Fruit fly (Drosophila melanogaster) whole organism, embryonic: ENCODE results near the gene dyl.

Source experiments
- Atf6 ChIP-seq: fragments of 200-800 bp; sonication (Bioruptor generic); IDR thresholded peaks from 2 replicates; pipeline ENCODE4 v1.3.6; 2022; ENCODE audit warnings: missing biosample characterization, missing genetic modification characterization
- B-H1 ChIP-seq: fragments of 200-800 bp; sonication (Bioruptor generic); IDR thresholded peaks from 3 replicates; pipeline ENCODE4 v1.3.6; 2022; ENCODE audit warnings: missing biosample characterization, missing genetic modification characterization
- Blimp-1 ChIP-seq: fragments of 200-800 bp; sonication (Bioruptor generic); optimal IDR thresholded peaks from 3 replicates; lab custom pipeline; 2018; ENCODE audit warnings: missing biosample characterization, missing genetic modification characterization, mild to moderate bottlenecking, moderate library complexity, missing genetic modification reagents
- BtbVII ChIP-seq: fragments of 200-800 bp; sonication (Bioruptor generic); optimal IDR thresholded peaks from 3 replicates; lab custom pipeline; 2017; ENCODE audit warnings: missing biosample characterization, mild to moderate bottlenecking, missing genetic modification characterization
- CG11398 ChIP-seq: fragments of 200-800 bp; sonication (Bioruptor generic); optimal IDR thresholded peaks from 2 replicates; lab custom pipeline; 2016; ENCODE audit warnings: missing biosample characterization, missing genetic modification characterization
- CG11456 ChIP-seq: fragments of 200-800 bp; sonication (Bioruptor generic); IDR thresholded peaks from 3 replicates; pipeline ENCODE4 v1.3.6; 2022; ENCODE audit warnings: missing biosample characterization, missing genetic modification characterization
- CG12391 ChIP-seq: fragments of 200-800 bp; sonication (Bioruptor generic); optimal IDR thresholded peaks from 3 replicates; lab custom pipeline; 2018; ENCODE audit warnings: missing biosample characterization, mild to moderate bottlenecking, missing genetic modification characterization, moderate library complexity
- CG14014 ChIP-seq: fragments of 200-800 bp; sonication (Bioruptor generic); IDR thresholded peaks from 2 replicates; pipeline ENCODE4 v1.3.6; 2022; ENCODE audit warnings: missing biosample characterization, missing genetic modification characterization
- CG14860 ChIP-seq: fragments of 200-800 bp; sonication (Bioruptor generic); IDR thresholded peaks from 3 replicates; pipeline ENCODE4 v1.3.6; 2022; ENCODE audit warnings: missing biosample characterization, missing genetic modification characterization; ENCODE audit not compliant: partially characterized antibody
- CG1529 ChIP-seq: fragments of 200-800 bp; sonication (Bioruptor generic); optimal IDR thresholded peaks from 3 replicates; lab custom pipeline; 2018; ENCODE audit warnings: missing biosample characterization, missing genetic modification characterization
- CG17385 ChIP-seq: fragments of 200-800 bp; sonication (Bioruptor generic); optimal IDR thresholded peaks from 3 replicates; lab custom pipeline; 2018; ENCODE audit warnings: missing biosample characterization, mild to moderate bottlenecking, missing genetic modification characterization
- CG18476 ChIP-seq: fragments of 200-800 bp; sonication (Bioruptor generic); optimal IDR thresholded peaks from 2 replicates; lab custom pipeline; 2016; ENCODE audit warnings: missing biosample characterization, mild to moderate bottlenecking, missing genetic modification characterization
- CG2678 ChIP-seq: fragments of 200-800 bp; sonication (Bioruptor generic); optimal IDR thresholded peaks from 3 replicates; lab custom pipeline; 2019; ENCODE audit warnings: missing biosample characterization, mild to moderate bottlenecking, missing genetic modification characterization, moderate library complexity
- CG31388 ChIP-seq: fragments of 200-800 bp; sonication (Bioruptor generic); optimal IDR thresholded peaks from 2 replicates; lab custom pipeline; 2016; ENCODE audit warnings: missing biosample characterization, missing genetic modification characterization
- CG31441 ChIP-seq: fragments of 200-800 bp; sonication (Bioruptor generic); IDR thresholded peaks from 2 replicates; pipeline ENCODE4 v1.3.6; 2022; ENCODE audit warnings: missing biosample characterization, missing genetic modification characterization
- CG3163 ChIP-seq: fragments of 200-800 bp; sonication (Bioruptor generic); optimal IDR thresholded peaks from 3 replicates; lab custom pipeline; 2016; ENCODE audit warnings: missing biosample characterization, missing genetic modification characterization
- CG32532 ChIP-seq: fragments of 200-800 bp; sonication (Bioruptor generic); IDR thresholded peaks from 2 replicates; pipeline ENCODE4 v1.3.6; 2022; ENCODE audit warnings: missing biosample characterization, missing genetic modification characterization
- CG34224 ChIP-seq: fragments of 200-800 bp; sonication (Bioruptor generic); IDR thresholded peaks from 3 replicates; pipeline ENCODE4 v1.3.6; 2022; ENCODE audit warnings: missing biosample characterization, missing genetic modification characterization; ENCODE audit not compliant: partially characterized antibody
- CG3838 ChIP-seq: fragments of 200-800 bp; sonication (Bioruptor generic); optimal IDR thresholded peaks from 3 replicates; lab custom pipeline; 2016; ENCODE audit warnings: missing biosample characterization, missing genetic modification characterization
- CG6813 ChIP-seq: fragments of 200-800 bp; sonication (Bioruptor generic); optimal IDR thresholded peaks from 2 replicates; lab custom pipeline; 2017; ENCODE audit warnings: missing biosample characterization, missing genetic modification characterization, mild to moderate bottlenecking, moderate library complexity, missing genetic modification reagents
- CG7556 ChIP-seq: fragments of 200-800 bp; sonication (Bioruptor generic); optimal IDR thresholded peaks from 2 replicates; lab custom pipeline; 2017; ENCODE audit warnings: missing biosample characterization, mild to moderate bottlenecking, missing genetic modification characterization
- CG7839 ChIP-seq: fragments of 200-800 bp; sonication (Bioruptor generic); optimal IDR thresholded peaks from 3 replicates; lab custom pipeline; 2018; ENCODE audit warnings: missing biosample characterization, mild to moderate bottlenecking, missing genetic modification characterization, moderate library complexity
- CG9609 ChIP-seq: fragments of 200-800 bp; sonication (Bioruptor generic); optimal IDR thresholded peaks from 3 replicates; lab custom pipeline; 2016; ENCODE audit warnings: missing biosample characterization, missing genetic modification characterization
- CrebB ChIP-seq: fragments of 200-800 bp; sonication (Bioruptor generic); optimal IDR thresholded peaks from 3 replicates; lab custom pipeline; 2018; ENCODE audit warnings: missing biosample characterization, mild to moderate bottlenecking, missing genetic modification characterization
- D19A ChIP-seq: fragments of 200-800 bp; optimal IDR thresholded peaks from 3 replicates; lab custom pipeline; 2019; ENCODE audit warnings: missing biosample characterization, mild to moderate bottlenecking, missing genetic modification characterization, moderate library complexity
- H2.0 ChIP-seq: fragments of 200-800 bp; sonication (Bioruptor generic); IDR thresholded peaks from 2 replicates; pipeline ENCODE4 v1.3.6; 2022; ENCODE audit warnings: missing biosample characterization, missing genetic modification characterization
- Max ChIP-seq: fragments of 200-800 bp; sonication (Bioruptor generic); optimal IDR thresholded peaks from 2 replicates; lab custom pipeline; 2016; ENCODE audit warnings: missing biosample characterization, mild to moderate bottlenecking, missing genetic modification characterization
- NfI ChIP-seq: fragments of 200-800 bp; sonication (Bioruptor generic); optimal IDR thresholded peaks from 3 replicates; lab custom pipeline; 2018; ENCODE audit warnings: missing biosample characterization, mild to moderate bottlenecking, missing genetic modification characterization, moderate library complexity
- Oli ChIP-seq: fragments of 200-800 bp; sonication (Bioruptor generic); optimal IDR thresholded peaks from 2 replicates; lab custom pipeline; 2018; ENCODE audit warnings: missing biosample characterization, mild to moderate bottlenecking, missing genetic modification characterization, moderate library complexity
- Scr ChIP-seq: fragments of 200-800 bp; sonication (Bioruptor generic); IDR thresholded peaks from 2 replicates; pipeline ENCODE4 v1.3.6; 2022; ENCODE audit warnings: missing biosample characterization, missing genetic modification characterization; ENCODE audit not compliant: partially characterized antibody
- Xrp1 ChIP-seq: fragments of 200-800 bp; sonication (Bioruptor generic); IDR thresholded peaks from 2 replicates; pipeline ENCODE4 v1.3.6; 2022; ENCODE audit warnings: missing biosample characterization, missing genetic modification characterization
- bcd ChIP-seq: fragments of 200-800 bp; sonication (Bioruptor generic); optimal IDR thresholded peaks from 2 replicates; lab custom pipeline; 2017; ENCODE audit warnings: missing biosample characterization, mild to moderate bottlenecking, missing genetic modification characterization
- caup ChIP-seq: fragments of 200-800 bp; sonication (Bioruptor generic); optimal IDR thresholded peaks from 3 replicates; lab custom pipeline; 2017; ENCODE audit warnings: missing biosample characterization, mild to moderate bottlenecking, missing genetic modification characterization, moderate library complexity; ENCODE audit not compliant: severe bottlenecking
- chm ChIP-seq: fragments of 200-800 bp; sonication (Bioruptor generic); IDR thresholded peaks from 2 replicates; pipeline ENCODE4 v1.3.6; 2022; ENCODE audit warnings: missing biosample characterization, missing genetic modification characterization
- disco-r ChIP-seq: fragments of 200-800 bp; sonication (Bioruptor generic); optimal IDR thresholded peaks from 2 replicates; lab custom pipeline; 2016; ENCODE audit warnings: missing biosample characterization, missing genetic modification characterization
- dm ChIP-seq: fragments of 200-800 bp; sonication (Bioruptor generic); optimal IDR thresholded peaks from 3 replicates; lab custom pipeline; 2016; ENCODE audit warnings: missing biosample characterization, missing genetic modification characterization
- dpn ChIP-seq, 2 experiments: fragments of 200-800 bp; sonication (Bioruptor generic); optimal IDR thresholded peaks; 3 replicates each; lab custom pipeline; 2016; ENCODE audit warnings: missing biosample characterization in 2 of 2, missing genetic modification characterization in 2 of 2
- fu2 ChIP-seq: fragments of 200-800 bp; sonication (Bioruptor generic); optimal IDR thresholded peaks from 2 replicates; lab custom pipeline; 2016; ENCODE audit warnings: missing biosample characterization, missing genetic modification characterization
- jigr1 ChIP-seq: fragments of 200-800 bp; sonication (Bioruptor generic); IDR thresholded peaks from 3 replicates; pipeline ENCODE4 v1.3.6; 2022; ENCODE audit warnings: missing biosample characterization, missing genetic modification characterization
- kay ChIP-seq: fragments of 200-800 bp; sonication (Bioruptor generic); optimal IDR thresholded peaks from 2 replicates; lab custom pipeline; 2016; ENCODE audit warnings: missing biosample characterization, missing genetic modification characterization
- kni ChIP-seq: fragments of 200-800 bp; sonication (Bioruptor generic); optimal IDR thresholded peaks from 3 replicates; lab custom pipeline; 2017; ENCODE audit warnings: mild to moderate bottlenecking, missing biosample characterization, missing genetic modification reagents, missing genetic modification characterization
- lbe ChIP-seq: fragments of 200-800 bp; sonication (Bioruptor generic); optimal IDR thresholded peaks from 2 replicates; lab custom pipeline; 2016; ENCODE audit warnings: missing biosample characterization, mild to moderate bottlenecking, missing genetic modification characterization
- lilli ChIP-seq: fragments of 200-800 bp; sonication (Bioruptor generic); optimal IDR thresholded peaks from 3 replicates; lab custom pipeline; 2016; ENCODE audit warnings: missing biosample characterization, missing genetic modification characterization
- lola ChIP-seq, 3 experiments: fragments of >200 bp in 2 of 3; fragments of 200-800 bp in 1 of 3; sonication (Bioruptor generic) in 1 of 3; optimal IDR thresholded peaks; 2 replicates each; lab custom pipeline; 2017 to 2019; ENCODE audit warnings: missing biosample characterization in 3 of 3, missing genetic modification characterization in 3 of 3, mild to moderate bottlenecking in 1 of 3, moderate library complexity in 1 of 3
- odd ChIP-seq: fragments of 200-800 bp; sonication (Bioruptor generic); optimal IDR thresholded peaks from 2 replicates; lab custom pipeline; 2017; ENCODE audit warnings: missing biosample characterization, mild to moderate bottlenecking, missing genetic modification characterization
- phol ChIP-seq: fragments of 200-800 bp; sonication (Bioruptor generic); optimal IDR thresholded peaks from 3 replicates; lab custom pipeline; 2018; ENCODE audit warnings: missing biosample characterization, mild to moderate bottlenecking, missing genetic modification characterization, moderate library complexity
- tna ChIP-seq: fragments of 200-800 bp; sonication (Bioruptor generic); IDR thresholded peaks from 2 replicates; pipeline ENCODE4 v1.3.6; 2022; ENCODE audit warnings: missing biosample characterization, missing genetic modification characterization; ENCODE audit not compliant: partially characterized antibody
- unpg ChIP-seq: fragments of 200-800 bp; sonication (Bioruptor generic); optimal IDR thresholded peaks from 3 replicates; lab custom pipeline; 2018; ENCODE audit warnings: missing biosample characterization, mild to moderate bottlenecking, missing genetic modification characterization, moderate library complexity
- zen ChIP-seq: fragments of 200-800 bp; sonication (Bioruptor generic); optimal IDR thresholded peaks from 3 replicates; lab custom pipeline; 2018; ENCODE audit warnings: missing biosample characterization, mild to moderate bottlenecking, missing genetic modification characterization, moderate library complexity
- zf30C ChIP-seq: fragments of 200-800 bp; sonication (Bioruptor generic); optimal IDR thresholded peaks from 3 replicates; lab custom pipeline; 2018; ENCODE audit warnings: missing biosample characterization, mild to moderate bottlenecking, missing genetic modification characterization

Gene dyl

dm6 chr3L:4288591-4289056 lies 18.9 kb downstream of the dyl start, which contains the start of gene Hexo1 (continued):
- TF ChIP-seq CG32532 (GFP tag; lab: Robert Waterston, UW) (peak; percentile 51; the same call in 1 of the 2 replicates), Blimp-1 (GFP tag; lab: Kevin White, UChicago) (peak; percentile 11), jigr1 (GFP tag; lab: Robert Waterston, UW) (no peak), CG3163 (GFP tag; lab: Kevin White, UChicago) (no peak), CG9609 (GFP tag; lab: Kevin White, UChicago) (no peak), CG6813 (GFP tag; lab: Kevin White, UChicago) (no peak), Scr (GFP tag; lab: Robert Waterston, UW) (no peak), CG1529 (GFP tag; lab: Kevin White, UChicago) (no peak), CG31441 (GFP tag; lab: Robert Waterston, UW) (no peak), disco-r (no peak), CG11456 (GFP tag; lab: Robert Waterston, UW) (no peak), caup (peak; percentile 29), zf30C (GFP tag; lab: Kevin White, UChicago) (no peak), CG3838 (GFP tag; lab: Kevin White, UChicago) (no peak), kay (GFP tag; lab: Kevin White, UChicago) (no peak), zen (tag; lab: Kevin White, UChicago) (no peak), chm (GFP tag; lab: Robert Waterston, UW) (no peak), CG17385 (GFP tag; lab: Kevin White, UChicago) (peak; percentile 36), CG7556 (GFP tag; lab: Kevin White, UChicago) (peak; percentile 29), lilli (GFP tag; lab: Kevin White, UChicago) (peak; percentile 39), Max (GFP tag; lab: Kevin White, UChicago) (no peak), CG14860 (GFP tag; lab: Robert Waterston, UW) (no peak), CG11398 (GFP tag; lab: Kevin White, UChicago) (no peak), CrebB (tag; lab: Kevin White, UChicago) (peak; percentile 23), kni (GFP tag; lab: Kevin White, UChicago) (peak; percentile 11), CG7839 (peak; percentile 47), CG2678 (tag; lab: Kevin White, UChicago) (peak; percentile 51), CG12391 (tag; lab: Kevin White, UChicago) (peak; percentile 27), BtbVII (peak; percentile 21), D19A (tag; lab: Kevin White, UChicago) (peak; percentile 97), H2.0 (GFP tag; lab: Robert Waterston, UW) (no peak), CG31388 (GFP tag; lab: Kevin White, UChicago) (no peak), bcd (GFP tag; lab: Kevin White, UChicago) (peak; percentile 10), CG18476 (no peak), NfI (GFP tag; lab: Kevin White, UChicago) (peak; percentile 6), Atf6 (GFP tag; lab: Robert Waterston, UW) (no peak), phol (tag; lab: Kevin White, UChicago) (peak; percentile 10), dm (no peak), odd (GFP tag; lab: Kevin White, UChicago) (peak; percentile 36), dpn (GFP tag; optimal IDR thresholded peaks at IDR 0.05; lab: Kevin White, UChicago) (no peak), Oli (tag; lab: Kevin White, UChicago) (peak; percentile 25), lbe (GFP tag; lab: Kevin White, UChicago) (no peak), tna (GFP tag; lab: Robert Waterston, UW) (no peak), CG14014 (GFP tag; lab: Robert Waterston, UW) (0 out of 2 replicates have a peak, but pooled peaks have one; percentile 16), fu2 (GFP tag; lab: Kevin White, UChicago) (no peak), Xrp1 (GFP tag; lab: Robert Waterston, UW) (peak; percentile 27; the same call in 1 of the 2 replicates), B-H1 (GFP tag; lab: Robert Waterston, UW) (no peak), CG34224 (GFP tag; lab: Robert Waterston, UW) (no peak), lola (GFP tag; optimal IDR thresholded peaks at IDR 0.05; lab: Kevin White, UChicago) (no peak), unpg (peak; percentile 36)
